Worm (Caenorhabditis elegans) whole organism, dauer: ENCODE measurements around the gene C14C11.7.

ENCODE experiments used
- unc-62 ChIP-seq: sonication (generic microtip); optimal IDR thresholded peaks from 2 replicates; lab custom pipeline; 2017; ENCODE audit warnings: missing biosample characterization, missing genetic modification reagents, missing genetic modification characterization

C14C11.7 gene

ce11 chrV:5621390-5621789, 44.5 kb downstream of the C14C11.7 start, which contains the start of gene M03E7.1:
TSS of gene M03E7.1 (plus strand) at chrV:5621690.
- TF ChIP-seq unc-62 (GFP tag; lab: Kevin White, UChicago): no peak

- TF ChIP-seq unc-62 (GFP tag; lab: Kevin White, UChicago): no peak
Observed at ce11 chrV:5620040-5620439, 45.8 kb downstream of the C14C11.7 start, which contains the start of gene memb-2. TSS of gene memb-2 (minus strand) at chrV:5620140.

ce11 chrV:5619372-5619771, 46.5 kb downstream of the C14C11.7 start:
- TF ChIP-seq unc-62 (GFP tag; lab: Kevin White, UChicago): no peak

- no peak for TF ChIP-seq unc-62 (GFP tag; lab: Kevin White, UChicago)
Observed at ce11 chrV:5617301-5617700, 48.6 kb downstream of the C14C11.7 start, which contains the start of gene M03E7.2. TSS of gene M03E7.2 (plus strand) at chrV:5617601.
